Worm (Caenorhabditis elegans): ENCODE results near the gene F09A5.3.

F09A5.3 gene

DNA sequence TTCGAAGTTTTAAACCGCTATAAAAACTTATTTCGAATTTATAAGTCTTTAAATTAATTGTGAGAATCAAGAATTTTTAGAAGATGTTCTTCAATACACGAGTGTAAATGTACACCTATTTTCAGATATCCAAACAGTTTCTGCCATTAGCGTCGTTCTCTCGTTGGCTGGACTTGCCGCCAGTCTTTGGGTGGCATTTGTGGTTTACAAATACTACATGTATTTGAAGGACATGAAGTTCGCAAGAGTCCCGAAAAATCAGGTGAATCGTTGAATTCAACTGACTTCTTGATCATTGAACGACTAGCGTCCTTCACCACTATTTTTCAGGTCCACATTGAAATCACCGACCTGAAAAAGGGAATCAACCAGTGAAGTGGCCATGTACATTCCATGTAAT is 25.7 kb upstream of the F09A5.3 start:
- TF ChIP-seq nhr-80 (tag; optimal IDR thresholded peaks at IDR 0.05) (no peak), F23B12.7 (tag; optimal IDR thresholded peaks at IDR 0.05; ENCODE audit: insufficient read depth) (no peak), F55B11.4 (tag; optimal IDR thresholded peaks at IDR 0.05; ENCODE audit: borderline replicate concordance, insufficient read depth) (no peak), gei-17 (GFP tag; optimal IDR thresholded peaks at IDR 0.05) (no peak), hsf-1 (GFP tag; IDR thresholded peaks at IDR 0.05) (no peak), rec-8 (tag; optimal IDR thresholded peaks at IDR 0.05) (no peak), unc-130 (GFP tag; optimal IDR thresholded peaks at IDR 0.05) (no peak), lsl-1 (GFP tag; optimal IDR thresholded peaks at IDR 0.05) (no peak), Y53G8AR.9 (GFP tag; conservative IDR thresholded peaks at IDR 0.05) (no peak)

DNA sequence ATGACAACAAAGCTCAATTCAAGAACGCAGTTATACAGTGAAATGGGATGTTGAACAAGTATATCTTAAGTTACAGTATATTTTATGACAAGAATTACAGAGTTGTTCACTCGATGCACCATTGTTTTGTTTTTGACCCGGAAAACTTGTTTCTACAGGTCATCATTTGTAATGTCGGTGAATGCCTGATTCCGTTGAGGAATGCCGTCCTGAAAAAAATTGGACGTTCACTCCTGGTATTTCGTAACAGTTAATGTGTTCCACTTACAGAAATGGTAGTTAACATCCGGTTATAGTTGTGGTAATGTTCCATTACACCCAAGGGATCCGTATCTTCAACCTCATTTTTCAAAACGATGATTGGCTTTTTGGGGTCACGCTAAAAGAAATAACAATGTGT is 25.0 kb upstream of the F09A5.3 start:
- no peak for TF ChIP-seq hsf-1 (GFP tag; IDR thresholded peaks at IDR 0.05)
- peak; percentile 34 for TF ChIP-seq cebp-1 (GFP tag; IDR thresholded peaks at IDR 0.05)
- TF ChIP-seq cebp-1 (tag; optimal IDR thresholded peaks at IDR 0.05), result peak; percentile 64
- TF ChIP-seq zim-3 (tag; optimal IDR thresholded peaks at IDR 0.05), result peak; percentile 8

DNA sequence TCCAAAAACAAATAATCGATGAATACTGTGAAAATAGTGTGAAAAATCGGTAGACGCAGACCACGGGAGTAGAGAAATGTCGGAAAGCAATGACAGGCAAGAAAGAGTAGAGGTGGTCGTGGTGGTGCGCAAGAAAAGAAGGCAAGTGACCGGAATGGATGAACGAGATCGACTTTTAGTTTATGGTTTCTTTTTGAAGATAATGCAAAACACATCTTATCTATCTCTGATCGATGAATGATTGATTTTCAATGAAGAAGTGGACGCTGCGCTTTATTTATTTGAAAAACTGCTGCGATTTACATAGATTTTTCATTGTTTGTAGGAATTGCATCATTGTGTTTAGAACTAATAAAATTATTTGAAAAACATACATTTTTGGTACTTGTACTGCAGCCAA is 21.5 kb upstream of the F09A5.3 start:
- no peak for TF ChIP-seq cebp-1 (GFP tag; IDR thresholded peaks at IDR 0.05)
- TF ChIP-seq cebp-1 (tag; optimal IDR thresholded peaks at IDR 0.05), result no peak
- TF ChIP-seq F33H1.4 (GFP tag; IDR thresholded peaks at IDR 0.05), result no peak
- TF ChIP-seq ztf-18 (tag; optimal IDR thresholded peaks at IDR 0.05), result no peak
- no peak for TF ChIP-seq rec-8 (tag; optimal IDR thresholded peaks at IDR 0.05)
- peak; percentile 69 for TF ChIP-seq hmg-1.2 (GFP tag; IDR thresholded peaks at IDR 0.05)
- no peak for TF ChIP-seq zim-3 (tag; optimal IDR thresholded peaks at IDR 0.05)
- TF ChIP-seq athp-1 (tag; optimal IDR thresholded peaks at IDR 0.05), result no peak
- no peak for TF ChIP-seq nhr-120 (GFP tag; IDR thresholded peaks at IDR 0.05)

DNA sequence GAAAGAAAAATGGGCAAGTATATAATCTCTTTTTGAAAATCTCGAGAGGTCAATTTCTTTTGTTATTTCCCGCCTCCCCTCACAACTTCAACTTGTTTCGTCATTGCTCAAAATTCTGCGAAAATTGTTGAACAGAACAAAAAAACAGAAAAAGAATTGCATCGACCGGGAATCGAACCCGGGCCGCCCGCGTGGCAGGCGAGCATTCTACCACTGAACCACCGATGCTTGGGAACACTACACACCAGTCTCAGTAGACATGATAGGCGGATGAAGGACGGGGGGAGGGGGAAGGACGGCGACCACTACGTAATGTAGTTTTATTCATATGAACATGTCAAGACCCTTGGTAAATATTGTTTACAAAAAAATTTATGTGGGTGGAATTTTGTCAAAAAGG is 20.3 kb upstream of the F09A5.3 start:
- TF ChIP-seq C06A6.2 (GFP tag; conservative IDR thresholded peaks at IDR 0.05), result no peak; the same call in 1 of the 2 replicates
- TF ChIP-seq ztf-6 (GFP tag; IDR thresholded peaks at IDR 0.05), result peak; percentile 80; the same call in 1 of the 2 replicates
- TF ChIP-seq lin-35 (GFP tag; optimal IDR thresholded peaks at IDR 0.05), result peak in 1 of 3 experiments; percentile 72
- TF ChIP-seq hlh-12 (tag; optimal IDR thresholded peaks at IDR 0.05), result no peak
- TF ChIP-seq hmg-20 (GFP tag; IDR thresholded peaks at IDR 0.05), result peak; percentile 69; the same call in 1 of the 2 replicates
- TF ChIP-seq tlf-1 (GFP tag; optimal IDR thresholded peaks at IDR 0.05), result peak; percentile 48
- TF ChIP-seq repo-1 (tag; optimal IDR thresholded peaks at IDR 0.05), result peak; percentile 68
- peak; percentile 76 for TF ChIP-seq K12H6.12 (tag; optimal IDR thresholded peaks at IDR 0.05)
- no peak for TF ChIP-seq die-1 (tag; optimal IDR thresholded peaks at IDR 0.05)
- 0 out of 2 replicates have a peak, but pooled peaks have one; percentile 61 for TF ChIP-seq sea-2 (GFP tag; IDR thresholded peaks at IDR 0.05)
- no peak; the same call in 1 of the 2 replicates for TF ChIP-seq Y53G8AR.9 (GFP tag; conservative IDR thresholded peaks at IDR 0.05)
- no peak; the same call in 1 of the 2 replicates for TF ChIP-seq nfyb-1 (GFP tag; IDR thresholded peaks at IDR 0.05)
- no peak for TF ChIP-seq F22D6.2 (tag; optimal IDR thresholded peaks at IDR 0.05)
- peak; percentile 54 for TF ChIP-seq sptf-2 (GFP tag; optimal IDR thresholded peaks at IDR 0.05)
- TF ChIP-seq let-526 (GFP tag; IDR thresholded peaks at IDR 0.05), result peak; percentile 56; the same call in 1 of the 2 replicates
- TF ChIP-seq ztf-26 (tag; optimal IDR thresholded peaks at IDR 0.05), result peak; percentile 81
- TF ChIP-seq akir-1 (GFP tag; optimal IDR thresholded peaks at IDR 0.05), result peak; percentile 47
- TF ChIP-seq Y79H2A.3 (GFP tag; conservative IDR thresholded peaks at IDR 0.05), result 0 out of 2 replicates have a peak, but pooled peaks have one; percentile 70
- no peak for TF ChIP-seq ama-1 (optimal IDR thresholded peaks at IDR 0.05)
- TF ChIP-seq ama-1 (GFP tag; optimal IDR thresholded peaks at IDR 0.05), result peak in 1 of 2 experiments; percentile 66
- no peak for TF ChIP-seq dpff-1 (tag; optimal IDR thresholded peaks at IDR 0.05)
- peak; percentile 82 for TF ChIP-seq Y56A3A.18 (GFP tag; IDR thresholded peaks at IDR 0.05)
- peak; percentile 92 for TF ChIP-seq snpc-1.3 (tag; optimal IDR thresholded peaks at IDR 0.05; ENCODE audit: insufficient read depth)
- peak; percentile 58; the same call in 1 of the 2 replicates for TF ChIP-seq Y67H2A.10 (GFP tag; conservative IDR thresholded peaks at IDR 0.05)
- TF ChIP-seq let-607 (tag; optimal IDR thresholded peaks at IDR 0.05), result peak; percentile 56 to 73
- TF ChIP-seq ekl-4 (GFP tag; IDR thresholded peaks at IDR 0.05), result peak; percentile 45; the same call in 1 of the 2 replicates
- TF ChIP-seq F33H1.4 (GFP tag; IDR thresholded peaks at IDR 0.05), result no peak
- TF ChIP-seq Y53F4B.3 (GFP tag; IDR thresholded peaks at IDR 0.05), result peak; percentile 72; the same call in 1 of the 2 replicates
